Fruit fly (Drosophila melanogaster) whole organism, adult: ENCODE data around the gene ppk21.

ENCODE experiments used
- CG11617 ChIP-seq: fragments of 200-800 bp; sonication (Bioruptor generic); optimal IDR thresholded peaks from 2 replicates; lab custom pipeline; 2017; ENCODE audit warnings: mild to moderate bottlenecking, missing biosample characterization, missing genetic modification reagents, missing genetic modification characterization
- CG12768 ChIP-seq: fragments of 200-800 bp; sonication (Bioruptor generic); optimal IDR thresholded peaks from 2 replicates; lab custom pipeline; 2017; ENCODE audit warnings: missing biosample characterization, missing genetic modification characterization, mild to moderate bottlenecking, moderate library complexity, missing genetic modification reagents
- CG14711 ChIP-seq: fragments of 200-800 bp; sonication (Bioruptor generic); optimal IDR thresholded peaks from 2 replicates; lab custom pipeline; 2018; ENCODE audit warnings: missing biosample characterization, mild to moderate bottlenecking, missing genetic modification characterization, moderate library complexity
- CG1620 ChIP-seq: fragments of 200-800 bp; sonication (Bioruptor generic); optimal IDR thresholded peaks from 2 replicates; lab custom pipeline; 2016; ENCODE audit warnings: missing biosample characterization, missing genetic modification characterization
- CG33017 ChIP-seq: fragments of 200-800 bp; sonication (Bioruptor generic); optimal IDR thresholded peaks from 2 replicates; lab custom pipeline; 2018; ENCODE audit warnings: missing biosample characterization, mild to moderate bottlenecking, missing genetic modification characterization, moderate library complexity
- CG5204 ChIP-seq: fragments of 200-800 bp; sonication (Bioruptor generic); optimal IDR thresholded peaks from 2 replicates; lab custom pipeline; 2016; ENCODE audit warnings: missing biosample characterization, missing genetic modification characterization
- CG7045 ChIP-seq: fragments of 200-800 bp; sonication (Bioruptor generic); optimal IDR thresholded peaks from 2 replicates; lab custom pipeline; 2017; ENCODE audit warnings: missing biosample characterization, mild to moderate bottlenecking, missing genetic modification characterization
- CG7101 ChIP-seq: fragments of 200-800 bp; sonication (Bioruptor generic); optimal IDR thresholded peaks from 2 replicates; lab custom pipeline; 2018; ENCODE audit warnings: missing biosample characterization, mild to moderate bottlenecking, missing genetic modification characterization, moderate library complexity
- Clk ChIP-seq: fragments of 200-800 bp; sonication (Bioruptor generic); optimal IDR thresholded peaks from 2 replicates; lab custom pipeline; 2017; ENCODE audit warnings: missing biosample characterization, missing genetic modification characterization
- Crg-1 ChIP-seq: fragments of 200-800 bp; sonication (Bioruptor generic); optimal IDR thresholded peaks from 2 replicates; lab custom pipeline; 2016; ENCODE audit warnings: missing biosample characterization, missing genetic modification characterization
- Hr96 ChIP-seq: fragments of 200-800 bp; sonication (Bioruptor generic); optimal IDR thresholded peaks from 2 replicates; lab custom pipeline; 2016; ENCODE audit warnings: missing biosample characterization, missing genetic modification characterization
- Mnt ChIP-seq: fragments of 200-800 bp; sonication (Bioruptor generic); optimal IDR thresholded peaks from 2 replicates; lab custom pipeline; 2016; ENCODE audit warnings: missing biosample characterization, mild to moderate bottlenecking, missing genetic modification characterization
- bab1 ChIP-seq: fragments of 200-800 bp; sonication (Bioruptor generic); optimal IDR thresholded peaks from 3 replicates; lab custom pipeline; 2019; ENCODE audit warnings: missing biosample characterization, mild to moderate bottlenecking, missing genetic modification characterization, moderate library complexity
- cic ChIP-seq: fragments of 200-800 bp; sonication (Bioruptor generic); optimal IDR thresholded peaks from 2 replicates; lab custom pipeline; 2017; ENCODE audit warnings: missing biosample characterization, mild to moderate bottlenecking, missing genetic modification characterization, moderate library complexity
- cnc ChIP-seq, 2 experiments: fragments of >200 bp; optimal IDR thresholded peaks; 2 replicates each; lab custom pipeline; 2017
- kay ChIP-seq: fragments of 200-800 bp; sonication (Bioruptor generic); peaks from one replicate; lab custom pipeline; 2016; ENCODE audit warnings: missing biosample characterization, missing genetic modification characterization, borderline replicate concordance
- ovo ChIP-seq: fragments of 200-800 bp; sonication (Bioruptor generic); optimal IDR thresholded peaks from 2 replicates; lab custom pipeline; 2016; ENCODE audit warnings: missing biosample characterization, missing genetic modification characterization
- pad ChIP-seq: fragments of 200-800 bp; sonication (Bioruptor generic); optimal IDR thresholded peaks from 3 replicates; lab custom pipeline; 2017; ENCODE audit warnings: missing biosample characterization, missing genetic modification characterization, mild to moderate bottlenecking, moderate library complexity, missing genetic modification reagents
- tj ChIP-seq: fragments of 200-800 bp; sonication (Bioruptor generic); optimal IDR thresholded peaks from 3 replicates; lab custom pipeline; 2017; ENCODE audit warnings: missing biosample characterization, mild to moderate bottlenecking, missing genetic modification characterization, moderate library complexity
- toe ChIP-seq: fragments of 200-800 bp; sonication (Bioruptor generic); optimal IDR thresholded peaks from 2 replicates; lab custom pipeline; 2016; ENCODE audit warnings: missing biosample characterization, missing genetic modification characterization

ppk21 gene

dm6 chr3R:29625883-29626282 is 38.7 kb upstream of the ppk21 start:
- TF ChIP-seq CG5204 (GFP tag; lab: Kevin White, UChicago): no peak
- TF ChIP-seq CG33017 (tag; lab: Kevin White, UChicago): no peak
- no peak for TF ChIP-seq Crg-1 (GFP tag; lab: Kevin White, UChicago)
- peak; percentile 7 for TF ChIP-seq toe (GFP tag; lab: Kevin White, UChicago)
- TF ChIP-seq Clk (GFP tag; lab: Kevin White, UChicago): no peak

- TF ChIP-seq Mnt (GFP tag; lab: Kevin White, UChicago) (no peak), kay (GFP tag; lab: Kevin White, UChicago) (no peak), Clk (GFP tag; lab: Kevin White, UChicago) (no peak), CG7101 (tag; lab: Kevin White, UChicago) (no peak), toe (GFP tag; lab: Kevin White, UChicago) (no peak), Crg-1 (GFP tag; lab: Kevin White, UChicago) (no peak), CG33017 (tag; lab: Kevin White, UChicago) (no peak), pad (GFP tag; lab: Kevin White, UChicago) (no peak), Hr96 (no peak), cnc (optimal IDR thresholded peaks at IDR 0.05; lab: Kevin White, UChicago) (no peak), bab1 (no peak), CG7045 (GFP tag; lab: Kevin White, UChicago) (no peak)
Observed at dm6 chr3R:29651488-29651887, 13.1 kb upstream of the ppk21 start.

- TF ChIP-seq ovo (GFP tag; lab: Kevin White, UChicago) (no peak), CG5204 (GFP tag; lab: Kevin White, UChicago) (no peak), CG11617 (GFP tag; lab: Kevin White, UChicago) (no peak), cnc (optimal IDR thresholded peaks at IDR 0.05; lab: Kevin White, UChicago) (no peak), bab1 (no peak), CG1620 (GFP tag; lab: Kevin White, UChicago) (no peak), kay (GFP tag; lab: Kevin White, UChicago) (no peak), tj (GFP tag; lab: Kevin White, UChicago) (no peak), CG12768 (GFP tag; lab: Kevin White, UChicago) (no peak), Crg-1 (GFP tag; lab: Kevin White, UChicago) (no peak), cic (GFP tag; lab: Kevin White, UChicago) (no peak), Clk (GFP tag; lab: Kevin White, UChicago) (no peak), CG7045 (GFP tag; lab: Kevin White, UChicago) (no peak), toe (GFP tag; lab: Kevin White, UChicago) (no peak), CG14711 (no peak), pad (GFP tag; lab: Kevin White, UChicago) (no peak), Hr96 (no peak), CG7101 (tag; lab: Kevin White, UChicago) (no peak), Mnt (GFP tag; lab: Kevin White, UChicago) (no peak)
Observed at dm6 chr3R:29659950-29660349, 4.6 kb upstream of the ppk21 start, which contains the start of gene Dop1R2. Gene Dop1R2, minus strand, starts transcription at chr3R:29659984.

- no peak for TF ChIP-seq tj (GFP tag; lab: Kevin White, UChicago)
- TF ChIP-seq ovo (GFP tag; lab: Kevin White, UChicago): no peak
- TF ChIP-seq CG14711: no peak
- TF ChIP-seq toe (GFP tag; lab: Kevin White, UChicago): no peak
- no peak for TF ChIP-seq cnc (optimal IDR thresholded peaks at IDR 0.05; lab: Kevin White, UChicago)
Observed at dm6 chr3R:29668777-29669176, 4.2 kb downstream of the ppk21 start, which contains the start of the genes ppk20 and ppk30. Gene ppk20, minus strand, starts transcription at chr3R:29668877. Gene ppk30, plus strand, starts transcription at chr3R:29669149.

dm6 chr3R:29671060-29671707 is 6.6 kb downstream of the ppk21 start, which contains the start of gene Obp99a:
Gene Obp99a, plus strand, starts transcription at chr3R:29671657.
- no peak for TF ChIP-seq CG14711
- TF ChIP-seq CG7101 (tag; lab: Kevin White, UChicago): no peak
- peak; percentile 94 for TF ChIP-seq tj (GFP tag; lab: Kevin White, UChicago)
- no peak for TF ChIP-seq Clk (GFP tag; lab: Kevin White, UChicago)
- TF ChIP-seq toe (GFP tag; lab: Kevin White, UChicago): no peak

dm6 chr3R:29672156-29672555 is 7.6 kb downstream of the ppk21 start, which contains the start of gene ppk19:
Gene ppk19, plus strand, starts transcription at chr3R:29672456.
- TF ChIP-seq Mnt (GFP tag; lab: Kevin White, UChicago) (no peak), CG14711 (no peak), CG11617 (GFP tag; lab: Kevin White, UChicago) (no peak), tj (GFP tag; lab: Kevin White, UChicago) (no peak), CG1620 (GFP tag; lab: Kevin White, UChicago) (no peak), ovo (GFP tag; lab: Kevin White, UChicago) (no peak), pad (GFP tag; lab: Kevin White, UChicago) (no peak), CG5204 (GFP tag; lab: Kevin White, UChicago) (no peak), toe (GFP tag; lab: Kevin White, UChicago) (no peak), bab1 (no peak), Hr96 (no peak), Crg-1 (GFP tag; lab: Kevin White, UChicago) (no peak)
